Fruit fly (Drosophila melanogaster) ovary, adult (tissue): ENCODE measurements around the gene scw.

ENCODE experiments used
- CG17801 ChIP-seq: fragments of 200-800 bp; optimal IDR thresholded peaks from 2 replicates; lab custom pipeline; 2019; ENCODE audit warnings: missing biosample characterization, mild to moderate bottlenecking, missing genetic modification characterization, moderate library complexity; ENCODE audit not compliant: partially characterized antibody

Gene scw

dm6 chr2L:19700868-19701267 is at the start of gene scw:
Gene scw (minus strand): TSS chr2L:19700968.
- TF ChIP-seq CG17801 (GFP tag; lab: Kevin White, UChicago): no peak

- TF ChIP-seq CG17801 (GFP tag; lab: Kevin White, UChicago): no peak
These were observed 34.9 kb upstream of the scw start, which contains the start of the genes CG10462 and Nf-YB for dm6 chr2L:19735635-19736109. Gene CG10462 (minus strand): TSS chr2L:19735980. Gene Nf-YB (plus strand): TSS chr2L:19736044.

- TF ChIP-seq CG17801 (GFP tag; lab: Kevin White, UChicago): no peak
These were observed 21.7 kb upstream of the scw start for dm6 chr2L:19722517-19722916.

DNA sequence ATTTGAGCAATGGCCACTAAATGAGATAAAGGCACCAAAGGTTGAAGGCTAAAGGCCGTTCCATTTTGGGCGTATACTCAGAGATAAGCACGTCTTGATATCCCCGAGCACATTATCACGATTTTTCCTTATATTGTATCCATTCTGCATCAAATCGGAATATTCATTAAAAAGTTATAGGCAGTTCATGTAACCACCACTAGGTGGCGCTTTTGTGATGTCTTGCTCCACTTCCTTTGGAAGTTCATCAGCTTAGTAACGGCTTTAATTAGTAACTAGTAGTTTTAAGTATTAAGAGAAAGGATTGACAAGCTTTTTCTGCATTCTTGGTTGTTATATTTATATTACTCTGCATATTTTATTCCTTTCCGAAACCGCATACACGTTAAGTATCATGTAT is 18.2 kb downstream of the scw start:
- TF ChIP-seq CG17801 (GFP tag; lab: Kevin White, UChicago): no peak

DNA sequence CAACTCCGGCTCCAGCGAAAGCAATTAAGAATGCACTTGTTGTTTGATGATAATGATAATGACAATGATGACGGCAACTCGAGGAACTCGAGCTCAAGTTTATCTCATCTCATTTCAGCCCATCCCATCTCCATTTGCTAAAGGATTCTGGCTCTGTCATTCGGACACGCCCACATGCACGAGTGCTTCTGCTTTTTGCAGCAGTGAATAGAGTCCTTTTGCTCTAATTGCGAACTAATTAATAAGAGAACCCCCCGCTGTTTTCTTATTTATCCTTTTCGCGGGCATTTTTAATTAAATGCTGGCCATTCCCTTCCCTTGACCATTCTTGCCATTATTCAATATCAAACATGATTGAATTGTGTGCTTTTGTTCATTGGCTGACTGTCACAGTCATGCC is 22.4 kb downstream of the scw start:
- no peak for TF ChIP-seq CG17801 (GFP tag; lab: Kevin White, UChicago)
